Worm (Caenorhabditis elegans): ENCODE data around the gene Y66H1A.5.

Gene Y66H1A.5

ce11 chrIV:396373-396772, 32.6 kb downstream of the Y66H1A.5 start, which contains the start of gene rrp-8:
rrp-8 (plus strand) TSS chrIV:396545.
- TF ChIP-seq unc-55 (GFP tag; optimal IDR thresholded peaks at IDR 0.05) (no peak), nhr-11 (tag; optimal IDR thresholded peaks at IDR 0.05) (no peak), hlh-15 (tag; optimal IDR thresholded peaks at IDR 0.05) (no peak), dmd-4 (tag; optimal IDR thresholded peaks at IDR 0.05; ENCODE audit: borderline replicate concordance) (no peak), zip-5 (tag; optimal IDR thresholded peaks at IDR 0.05) (no peak), ceh-6 (GFP tag; optimal IDR thresholded peaks at IDR 0.05) (no peak), npax-4 (tag; optimal IDR thresholded peaks at IDR 0.05) (no peak), T23F11.4 (GFP tag; optimal IDR thresholded peaks at IDR 0.05) (no peak), C08G9.2 (tag; optimal IDR thresholded peaks at IDR 0.05) (no peak), K09A11.1 (tag; optimal IDR thresholded peaks at IDR 0.05; ENCODE audit: insufficient read depth) (no peak), dve-1 (tag; optimal IDR thresholded peaks at IDR 0.05) (no peak), fkh-10 (GFP tag; optimal IDR thresholded peaks at IDR 0.05) (no peak), Y22D7AL.16 (tag; optimal IDR thresholded peaks at IDR 0.05) (no peak), ceh-22 (tag; optimal IDR thresholded peaks at IDR 0.05) (no peak), che-1 (tag; optimal IDR thresholded peaks at IDR 0.05) (no peak), ref-2 (tag; optimal IDR thresholded peaks at IDR 0.05) (no peak), pqm-1 (tag; optimal IDR thresholded peaks at IDR 0.05) (no peak)

- TF ChIP-seq nfya-1 (tag; optimal IDR thresholded peaks at IDR 0.05) (peak; percentile 57), fkh-10 (GFP tag; optimal IDR thresholded peaks at IDR 0.05) (no peak), ceh-22 (tag; optimal IDR thresholded peaks at IDR 0.05) (no peak), unc-42 (tag; optimal IDR thresholded peaks at IDR 0.05) (peak; percentile 13), ceh-14 (tag; optimal IDR thresholded peaks at IDR 0.05) (peak; percentile 26), unc-3 (GFP tag; conservative IDR thresholded peaks at IDR 0.05) (no peak), unc-3 (tag; optimal IDR thresholded peaks at IDR 0.05) (no peak), hlh-30 (tag; optimal IDR thresholded peaks at IDR 0.05; ENCODE audit: insufficient read depth) (peak; percentile 81), pax-1 (tag; optimal IDR thresholded peaks at IDR 0.05) (no peak), elt-2 (tag; optimal IDR thresholded peaks at IDR 0.05) (peak; percentile 8), ttx-3 (tag; optimal IDR thresholded peaks at IDR 0.05) (peak; percentile 13), T23F11.4 (GFP tag; optimal IDR thresholded peaks at IDR 0.05) (no peak)
Measured at ce11 chrIV:393409-393930, 35.5 kb downstream of the Y66H1A.5 start, which contains the start of the genes T07A9.15 and nog-1. T07A9.15 (minus strand) TSS chrIV:393546. nog-1 (plus strand) TSS chrIV:393880.

- TF ChIP-seq zip-5 (tag; optimal IDR thresholded peaks at IDR 0.05) (peak; percentile 97), lin-11 (tag; optimal IDR thresholded peaks at IDR 0.05) (peak; percentile 93), ceh-24 (tag; optimal IDR thresholded peaks at IDR 0.05) (peak; percentile 95), Y22D7AL.16 (tag; optimal IDR thresholded peaks at IDR 0.05) (peak; percentile 97), sdc-2 (tag; optimal IDR thresholded peaks at IDR 0.05) (peak; percentile 84), che-1 (tag; optimal IDR thresholded peaks at IDR 0.05) (peak; percentile 92), C08G9.2 (tag; optimal IDR thresholded peaks at IDR 0.05) (peak; percentile 97), eyg-1 (tag; optimal IDR thresholded peaks at IDR 0.05) (peak; percentile 98), pqm-1 (tag; optimal IDR thresholded peaks at IDR 0.05) (peak; percentile 97), lim-6 (tag; optimal IDR thresholded peaks at IDR 0.05) (peak; percentile 99), ceh-18 (tag; optimal IDR thresholded peaks at IDR 0.05) (peak; percentile 93), dve-1 (tag; optimal IDR thresholded peaks at IDR 0.05) (peak; percentile 58), ceh-19 (GFP tag; optimal IDR thresholded peaks at IDR 0.05) (peak; percentile 98), ref-2 (tag; optimal IDR thresholded peaks at IDR 0.05) (peak; percentile 99), pat-9 (tag; optimal IDR thresholded peaks at IDR 0.05) (peak; percentile 99), hlh-15 (tag; optimal IDR thresholded peaks at IDR 0.05) (peak; percentile 99), odd-2 (tag; optimal IDR thresholded peaks at IDR 0.05) (peak; percentile 88), ceh-30 (tag; optimal IDR thresholded peaks at IDR 0.05) (peak; percentile 69), rnt-1 (tag; optimal IDR thresholded peaks at IDR 0.05) (peak; percentile 99), mec-3 (tag; optimal IDR thresholded peaks at IDR 0.05; ENCODE audit: borderline replicate concordance) (peak; percentile 93), npax-4 (tag; optimal IDR thresholded peaks at IDR 0.05) (peak; percentile 96), ama-1 (optimal IDR thresholded peaks at IDR 0.05) (no peak), F13H6.1 (tag; optimal IDR thresholded peaks at IDR 0.05) (peak; percentile 98), hlh-30 (tag; optimal IDR thresholded peaks at IDR 0.05; ENCODE audit: insufficient read depth) (peak; percentile 39), pha-2 (tag; optimal IDR thresholded peaks at IDR 0.05) (peak; percentile 96), fax-1 (tag; optimal IDR thresholded peaks at IDR 0.05) (peak; percentile 99), sox-2 (GFP tag; IDR thresholded peaks at IDR 0.05) (peak; percentile 94), pha-4 (tag; optimal IDR thresholded peaks at IDR 0.05) (no peak), ztf-16 (tag; optimal IDR thresholded peaks at IDR 0.05) (peak; percentile 99), ceh-2 (tag; optimal IDR thresholded peaks at IDR 0.05) (peak; percentile 99), C38D4.7 (GFP tag; optimal IDR thresholded peaks at IDR 0.05) (peak; percentile 95), tbx-7 (tag; optimal IDR thresholded peaks at IDR 0.05) (peak; percentile 86)
Measured at ce11 chrIV:390279-390678, 38.7 kb downstream of the Y66H1A.5 start, which contains the start of the genes ears-2 and uncp-18. ears-2 (minus strand) TSS chrIV:390468. uncp-18 (plus strand) TSS chrIV:390560.

Data from whole organism, late embryonic.